Worm (Caenorhabditis elegans) whole organism, L2 larva: ENCODE results near the gene crm-1.

Experiments used
- R02D3.7 ChIP-seq: fragments of 150-350 bp; optimal IDR thresholded peaks from 2 replicates; lab custom pipeline; 2014; ENCODE audit warnings: missing biosample characterization, missing genetic modification characterization
- aly-2 ChIP-seq: fragments of 150-350 bp; optimal IDR thresholded peaks from 2 replicates; lab custom pipeline; 2014; ENCODE audit warnings: missing biosample characterization, missing genetic modification characterization
- elt-3 ChIP-seq: sonication (generic microtip); optimal IDR thresholded peaks from 2 replicates; lab custom pipeline; 2017; ENCODE audit warnings: missing biosample characterization, missing genetic modification characterization
- lin-11 ChIP-seq: fragments of 150-350 bp; sonication (generic microtip); optimal IDR thresholded peaks from 2 replicates; lab custom pipeline; 2014; ENCODE audit warnings: missing biosample characterization, missing genetic modification characterization, inconsistent platforms, mixed read lengths
- lsy-2 ChIP-seq, 2 experiments: fragments of 150-350 bp in 1 of 2; sonication (generic microtip) in 1 of 2; optimal IDR thresholded peaks; 2 replicates each; lab custom pipeline; 2014 to 2017; ENCODE audit warnings: missing biosample characterization in 2 of 2, missing genetic modification characterization in 2 of 2
- mab-5 ChIP-seq: fragments of 150-350 bp; optimal IDR thresholded peaks from 2 replicates; lab custom pipeline; 2014; ENCODE audit warnings: missing biosample characterization, missing genetic modification characterization
- mdl-1 ChIP-seq, 2 experiments: fragments of 150-350 bp in 1 of 2; sonication (generic microtip) in 1 of 2; optimal IDR thresholded peaks; 2 replicates each; lab custom pipeline; 2017; ENCODE audit warnings: missing biosample characterization in 2 of 2, missing genetic modification characterization in 2 of 2
- nhr-10 ChIP-seq: sonication (generic microtip); optimal IDR thresholded peaks from 2 replicates; lab custom pipeline; 2017; ENCODE audit warnings: missing biosample characterization, missing genetic modification characterization
- nhr-237 ChIP-seq: fragments of 150-350 bp; optimal IDR thresholded peaks from 2 replicates; lab custom pipeline; 2014; ENCODE audit warnings: missing biosample characterization, missing genetic modification characterization
- nhr-25 ChIP-seq: fragments of 150-350 bp; sonication (generic microtip); optimal IDR thresholded peaks from 3 replicates; lab custom pipeline; 2014; ENCODE audit warnings: missing biosample characterization, missing genetic modification characterization
- peb-1 ChIP-seq: fragments of 150-350 bp; optimal IDR thresholded peaks from 2 replicates; lab custom pipeline; 2014; ENCODE audit warnings: missing biosample characterization, missing genetic modification characterization
- skn-1 ChIP-seq: sonication (generic microtip); optimal IDR thresholded peaks from 2 replicates; lab custom pipeline; 2017; ENCODE audit warnings: missing biosample characterization, missing genetic modification characterization
- unc-62 ChIP-seq: fragments of 150-350 bp; optimal IDR thresholded peaks from 2 replicates; lab custom pipeline; 2014; ENCODE audit warnings: missing biosample characterization, missing genetic modification reagents, missing genetic modification characterization

DNA sequence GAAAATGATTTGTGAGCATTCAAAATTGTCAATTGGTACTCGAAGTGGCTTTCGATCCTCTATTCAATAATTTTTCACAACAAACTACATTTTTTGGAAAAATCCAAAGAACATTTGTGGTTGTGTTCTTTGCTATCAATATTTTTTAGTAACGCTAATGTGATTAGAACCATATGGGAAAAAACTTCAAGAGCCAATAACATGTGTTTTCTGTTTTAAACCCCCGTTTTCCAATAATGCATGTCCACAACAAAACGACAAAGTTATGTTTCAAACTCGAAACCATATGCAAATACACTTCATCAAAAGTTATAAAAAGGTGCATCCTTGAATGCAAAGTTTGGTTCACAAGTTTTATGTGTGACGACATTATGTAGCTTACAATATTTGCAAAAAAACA is 46.1 kb downstream of the crm-1 start:
- TF ChIP-seq nhr-10 (tag; lab: Kevin White, UChicago) (no peak), unc-62 (no peak), elt-3 (tag; lab: Kevin White, UChicago) (no peak), R02D3.7 (tag; lab: Kevin White, UChicago) (no peak), lsy-2 (tag; optimal IDR thresholded peaks at IDR 0.05; lab: Kevin White, UChicago) (no peak), mab-5 (tag; lab: Kevin White, UChicago) (no peak), skn-1 (tag; lab: Kevin White, UChicago) (no peak), aly-2 (tag; lab: Kevin White, UChicago) (no peak), mdl-1 (tag; optimal IDR thresholded peaks at IDR 0.05; lab: Kevin White, UChicago) (no peak), lin-11 (tag; lab: Kevin White, UChicago) (no peak), peb-1 (tag; lab: Kevin White, UChicago) (no peak), nhr-25 (tag; lab: Kevin White, UChicago) (no peak), nhr-237 (tag; lab: Kevin White, UChicago) (no peak)
